Fruit fly (Drosophila melanogaster) whole organism, embryonic: ENCODE measurements around the gene CG34266.

Experiments
- Atf6 ChIP-seq: fragments of 200-800 bp; sonication (Bioruptor generic); IDR thresholded peaks from 2 replicates; pipeline ENCODE4 v1.3.6; 2022; ENCODE audit warnings: missing biosample characterization, missing genetic modification characterization
- Awh ChIP-seq: fragments of 200-800 bp; sonication (Bioruptor generic); IDR thresholded peaks from 2 replicates; pipeline ENCODE4, ENCODE4 v1.3.6; 2022; ENCODE audit warnings: missing biosample characterization, missing genetic modification characterization
- Bgb ChIP-seq: fragments of 200-800 bp; sonication (Bioruptor generic); IDR thresholded peaks from 2 replicates; pipeline ENCODE4 v1.3.6; 2022; ENCODE audit warnings: missing biosample characterization, missing genetic modification characterization; ENCODE audit not compliant: partially characterized antibody
- CG10366 ChIP-seq: fragments of 200-800 bp; sonication (Bioruptor generic); IDR thresholded peaks from 2 replicates; pipeline ENCODE4 v1.3.6; 2022; ENCODE audit warnings: missing biosample characterization, missing genetic modification characterization
- CG10979 ChIP-seq: fragments of 200-800 bp; sonication (Bioruptor generic); optimal IDR thresholded peaks from 2 replicates; lab custom pipeline; 2018; ENCODE audit warnings: missing biosample characterization, mild to moderate bottlenecking, missing genetic modification characterization, moderate library complexity
- CG11247 ChIP-seq: fragments of 200-800 bp; sonication (Bioruptor generic); IDR thresholded peaks from 2 replicates; pipeline ENCODE4 v1.3.6; 2022; ENCODE audit warnings: missing biosample characterization, missing genetic modification characterization
- CG11723 ChIP-seq: fragments of 200-800 bp; sonication (Bioruptor generic); optimal IDR thresholded peaks from 2 replicates; lab custom pipeline; 2017; ENCODE audit warnings: missing biosample characterization, mild to moderate bottlenecking, missing genetic modification characterization
- CG12391 ChIP-seq: fragments of 200-800 bp; sonication (Bioruptor generic); optimal IDR thresholded peaks from 3 replicates; lab custom pipeline; 2018; ENCODE audit warnings: missing biosample characterization, mild to moderate bottlenecking, missing genetic modification characterization, moderate library complexity
- CG15514 ChIP-seq: fragments of 200-800 bp; sonication (Bioruptor generic); optimal IDR thresholded peaks from 3 replicates; lab custom pipeline; 2017; ENCODE audit warnings: missing biosample characterization, missing genetic modification characterization, mild to moderate bottlenecking, moderate library complexity, missing genetic modification reagents
- CG16779 ChIP-seq: fragments of 200-800 bp; sonication (Bioruptor generic); IDR thresholded peaks from 2 replicates; pipeline ENCODE4 v1.3.6; 2022; ENCODE audit warnings: missing biosample characterization, missing genetic modification characterization
- CG30403 ChIP-seq: fragments of 200-800 bp; sonication (Bioruptor generic); optimal IDR thresholded peaks from 3 replicates; lab custom pipeline; 2016; ENCODE audit warnings: missing biosample characterization, missing genetic modification characterization
- CG3407 ChIP-seq: fragments of 200-800 bp; sonication (Bioruptor generic); optimal IDR thresholded peaks from 2 replicates; lab custom pipeline; 2018; ENCODE audit warnings: missing biosample characterization, mild to moderate bottlenecking, missing genetic modification characterization
- CG6683 ChIP-seq: fragments of 200-800 bp; sonication (Bioruptor generic); optimal IDR thresholded peaks from 2 replicates; lab custom pipeline; 2017; ENCODE audit warnings: missing biosample characterization, mild to moderate bottlenecking, missing genetic modification characterization, missing genetic modification reagents
- CG6765 ChIP-seq: fragments of 200-800 bp; sonication (Bioruptor generic); optimal IDR thresholded peaks from 3 replicates; lab custom pipeline; 2017; ENCODE audit warnings: missing biosample characterization, mild to moderate bottlenecking, missing genetic modification characterization
- CoRest ChIP-seq: fragments of 200-800 bp; sonication (Bioruptor generic); optimal IDR thresholded peaks from 3 replicates; lab custom pipeline; 2018; ENCODE audit warnings: missing biosample characterization, mild to moderate bottlenecking, missing genetic modification characterization, moderate library complexity
- CrebB ChIP-seq: fragments of 200-800 bp; sonication (Bioruptor generic); optimal IDR thresholded peaks from 3 replicates; lab custom pipeline; 2018; ENCODE audit warnings: missing biosample characterization, mild to moderate bottlenecking, missing genetic modification characterization
- Dbx ChIP-seq: fragments of 200-800 bp; sonication (Bioruptor generic); IDR thresholded peaks from 3 replicates; pipeline ENCODE4 v1.3.6; 2022; ENCODE audit warnings: missing biosample characterization, missing genetic modification characterization
- Doc3 ChIP-seq: fragments of 200-800 bp; sonication (Bioruptor generic); IDR thresholded peaks from 3 replicates; pipeline ENCODE4 v1.3.6; 2022; ENCODE audit warnings: missing biosample characterization, missing genetic modification characterization; ENCODE audit not compliant: partially characterized antibody
- GATAe ChIP-seq: fragments of 200-800 bp; sonication (Bioruptor generic); conservative IDR thresholded peaks from 2 replicates; pipeline ENCODE4 v1.3.6; 2022; ENCODE audit warnings: missing biosample characterization, missing genetic modification characterization
- Gsc ChIP-seq: fragments of 200-800 bp; sonication (Bioruptor generic); IDR thresholded peaks from 2 replicates; pipeline ENCODE4 v1.3.6; 2022; ENCODE audit warnings: missing biosample characterization, missing genetic modification characterization
- H2.0 ChIP-seq: fragments of 200-800 bp; sonication (Bioruptor generic); IDR thresholded peaks from 2 replicates; pipeline ENCODE4 v1.3.6; 2022; ENCODE audit warnings: missing biosample characterization, missing genetic modification characterization
- Jarid2 ChIP-seq: fragments of 200-800 bp; sonication (Bioruptor generic); optimal IDR thresholded peaks from 3 replicates; lab custom pipeline; 2017; ENCODE audit warnings: mild to moderate bottlenecking, missing biosample characterization, missing genetic modification reagents, missing genetic modification characterization
- Lhr ChIP-seq: fragments of 200-800 bp; sonication (Bioruptor generic); optimal IDR thresholded peaks from 3 replicates; lab custom pipeline; 2017; ENCODE audit warnings: mild to moderate bottlenecking, missing biosample characterization, missing genetic modification reagents, missing genetic modification characterization
- MBD-R2 ChIP-seq: fragments of 200-800 bp; sonication (Bioruptor generic); IDR thresholded peaks from 2 replicates; pipeline ENCODE4 v1.3.6; 2022; ENCODE audit warnings: missing biosample characterization, missing genetic modification characterization
- NFAT ChIP-seq: fragments of 200-800 bp; sonication (Bioruptor generic); IDR thresholded peaks from 2 replicates; pipeline ENCODE4 v1.3.6; 2022; ENCODE audit warnings: missing biosample characterization, missing genetic modification characterization
- Neu2 ChIP-seq: fragments of 200-800 bp; sonication (Bioruptor generic); optimal IDR thresholded peaks from 3 replicates; lab custom pipeline; 2016; ENCODE audit warnings: missing biosample characterization, missing genetic modification characterization, borderline replicate concordance
- NfI ChIP-seq: fragments of 200-800 bp; sonication (Bioruptor generic); optimal IDR thresholded peaks from 3 replicates; lab custom pipeline; 2018; ENCODE audit warnings: missing biosample characterization, mild to moderate bottlenecking, missing genetic modification characterization, moderate library complexity
- Oaz ChIP-seq: fragments of 200-800 bp; sonication (Bioruptor generic); IDR thresholded peaks from 2 replicates; pipeline ENCODE4 v1.3.6; 2022; ENCODE audit warnings: missing biosample characterization, missing genetic modification characterization
- Optix ChIP-seq: fragments of 200-800 bp; sonication (Bioruptor generic); IDR thresholded peaks from 3 replicates; pipeline ENCODE4 v1.3.6; 2022; ENCODE audit warnings: missing biosample characterization, missing genetic modification characterization
- Ptx1 ChIP-seq: fragments of 200-800 bp; sonication (Bioruptor generic); IDR thresholded peaks from 2 replicates; pipeline ENCODE4 v1.3.6; 2022; ENCODE audit warnings: missing biosample characterization, missing genetic modification characterization
- Stat92E ChIP-seq, 3 experiments: fragments of >200 bp in 2 of 3; fragments of 200-800 bp in 1 of 3; sonication (Bioruptor generic) in 1 of 3; optimal IDR thresholded peaks; 2 replicates each; lab custom pipeline; 2017 to 2019; ENCODE audit warnings: missing biosample characterization in 3 of 3, missing genetic modification characterization in 3 of 3, mild to moderate bottlenecking in 1 of 3, moderate library complexity in 1 of 3
- Vsx1 ChIP-seq: fragments of 200-800 bp; sonication (Bioruptor generic); optimal IDR thresholded peaks from 2 replicates; lab custom pipeline; 2017; ENCODE audit warnings: missing biosample characterization, mild to moderate bottlenecking, missing genetic modification characterization, missing genetic modification reagents
- ash1 ChIP-seq: fragments of 200-800 bp; sonication (Bioruptor generic); optimal IDR thresholded peaks from 2 replicates; lab custom pipeline; 2018; ENCODE audit warnings: missing biosample characterization, mild to moderate bottlenecking, missing genetic modification characterization
- bowl ChIP-seq: fragments of 200-800 bp; sonication (Bioruptor generic); IDR thresholded peaks from 2 replicates; pipeline ENCODE4 v1.3.6; 2022; ENCODE audit warnings: missing biosample characterization, missing genetic modification characterization
- caup ChIP-seq: fragments of 200-800 bp; sonication (Bioruptor generic); optimal IDR thresholded peaks from 3 replicates; lab custom pipeline; 2017; ENCODE audit warnings: missing biosample characterization, mild to moderate bottlenecking, missing genetic modification characterization, moderate library complexity; ENCODE audit not compliant: severe bottlenecking
- chif ChIP-seq, 2 experiments: fragments of 200-800 bp; sonication (Bioruptor generic); optimal IDR thresholded peaks; 3 replicates each; lab custom pipeline; 2016; ENCODE audit warnings: missing biosample characterization in 2 of 2, missing genetic modification characterization in 2 of 2
- chn ChIP-seq: fragments of 200-800 bp; sonication (Bioruptor generic); optimal IDR thresholded peaks from 2 replicates; lab custom pipeline; 2016; ENCODE audit warnings: missing biosample characterization, missing genetic modification characterization
- fd3F ChIP-seq: fragments of 200-800 bp; sonication (Bioruptor generic); optimal IDR thresholded peaks from 2 replicates; lab custom pipeline; 2018; ENCODE audit warnings: missing biosample characterization, mild to moderate bottlenecking, missing genetic modification characterization, moderate library complexity
- kah ChIP-seq: fragments of 200-800 bp; sonication (Bioruptor generic); optimal IDR thresholded peaks from 2 replicates; lab custom pipeline; 2018; ENCODE audit warnings: missing biosample characterization, mild to moderate bottlenecking, missing genetic modification characterization
- lbe ChIP-seq: fragments of 200-800 bp; sonication (Bioruptor generic); optimal IDR thresholded peaks from 2 replicates; lab custom pipeline; 2016; ENCODE audit warnings: missing biosample characterization, mild to moderate bottlenecking, missing genetic modification characterization
- nau ChIP-seq: fragments of 200-800 bp; sonication (Bioruptor generic); optimal IDR thresholded peaks from 3 replicates; lab custom pipeline; 2017; ENCODE audit warnings: missing biosample characterization, mild to moderate bottlenecking, missing genetic modification characterization, missing genetic modification reagents
- pb ChIP-seq: fragments of 200-800 bp; sonication (Bioruptor generic); optimal IDR thresholded peaks from 3 replicates; lab custom pipeline; 2016; ENCODE audit warnings: missing biosample characterization, missing genetic modification characterization
- phol ChIP-seq: fragments of 200-800 bp; sonication (Bioruptor generic); optimal IDR thresholded peaks from 3 replicates; lab custom pipeline; 2018; ENCODE audit warnings: missing biosample characterization, mild to moderate bottlenecking, missing genetic modification characterization, moderate library complexity
- rib ChIP-seq: fragments of 200-800 bp; sonication (Bioruptor generic); IDR thresholded peaks from 2 replicates; pipeline ENCODE4 v1.3.6; 2022; ENCODE audit warnings: missing biosample characterization, missing genetic modification characterization
- slbo ChIP-seq: fragments of 200-800 bp; sonication (Bioruptor generic); IDR thresholded peaks from 2 replicates; pipeline ENCODE4 v1.3.6; 2022; ENCODE audit warnings: missing biosample characterization, missing genetic modification characterization
- sna ChIP-seq: fragments of 200-800 bp; sonication (Bioruptor generic); IDR thresholded peaks from 2 replicates; pipeline ENCODE4 v1.3.6; 2022; ENCODE audit warnings: missing biosample characterization, missing genetic modification characterization; ENCODE audit not compliant: partially characterized antibody
- sug ChIP-seq: fragments of 200-800 bp; optimal IDR thresholded peaks from 2 replicates; lab custom pipeline; 2019; ENCODE audit warnings: missing biosample characterization, mild to moderate bottlenecking, missing genetic modification characterization, moderate library complexity
- trem ChIP-seq: fragments of 200-800 bp; optimal IDR thresholded peaks from 3 replicates; lab custom pipeline; 2019; ENCODE audit warnings: missing biosample characterization, mild to moderate bottlenecking, missing genetic modification characterization, moderate library complexity
- zf30C ChIP-seq: fragments of 200-800 bp; sonication (Bioruptor generic); optimal IDR thresholded peaks from 3 replicates; lab custom pipeline; 2018; ENCODE audit warnings: missing biosample characterization, mild to moderate bottlenecking, missing genetic modification characterization
- zfh1 ChIP-seq: fragments of 200-800 bp; sonication (Bioruptor generic); IDR thresholded peaks from 3 replicates; pipeline ENCODE4 v1.3.6; 2022; ENCODE audit warnings: missing biosample characterization, missing genetic modification characterization

The CG34266 gene

dm6 chr3L:4698032-4698431 lies 20.4 kb downstream of the CG34266 start (continued):
- peak; percentile 73 for TF ChIP-seq CG11247
- TF ChIP-seq rib (GFP tag; lab: Robert Waterston, UW) = 0 out of 2 replicates have a peak, but pooled peaks have one; percentile 20
- TF ChIP-seq caup = peak; percentile 83
- TF ChIP-seq zf30C (GFP tag; lab: Kevin White, UChicago) = peak; percentile 25
- peak; percentile 82 for TF ChIP-seq CG12391 (tag; lab: Kevin White, UChicago)
- TF ChIP-seq CG6765 = peak; percentile 70
- TF ChIP-seq CG16779 (GFP tag; lab: Robert Waterston, UW) = peak; percentile 69
- no peak for TF ChIP-seq ash1 (GFP tag; lab: Kevin White, UChicago)
- peak; percentile 77 for TF ChIP-seq nau (GFP tag; lab: Kevin White, UChicago)
- TF ChIP-seq CG11723 (GFP tag; lab: Kevin White, UChicago) = peak; percentile 77
- peak; percentile 87 for TF ChIP-seq CoRest (tag; lab: Kevin White, UChicago)
- peak; percentile 59 for TF ChIP-seq pb (GFP tag; lab: Kevin White, UChicago)
- peak; percentile 19 for TF ChIP-seq lbe
- TF ChIP-seq Lhr (GFP tag; lab: Kevin White, UChicago) = peak; percentile 33
- TF ChIP-seq Stat92E (GFP tag; optimal IDR thresholded peaks at IDR 0.05; lab: Kevin White, UChicago) = no peak
- peak; percentile 59 for TF ChIP-seq Vsx1 (GFP tag; lab: Kevin White, UChicago)
- peak; percentile 85 for TF ChIP-seq phol (tag; lab: Kevin White, UChicago)
- TF ChIP-seq CG3407 (GFP tag; lab: Kevin White, UChicago) = peak; percentile 64
- peak; percentile 87 for TF ChIP-seq Oaz (GFP tag; lab: Robert Waterston, UW)
- peak; percentile 84 for TF ChIP-seq Ptx1 (GFP tag; lab: Robert Waterston, UW)
- TF ChIP-seq trem (tag; lab: Kevin White, UChicago) = peak; percentile 52
- peak; percentile 88 for TF ChIP-seq NFAT (GFP tag; lab: Robert Waterston, UW)
- TF ChIP-seq Jarid2 = peak; percentile 29
- TF ChIP-seq Gsc (GFP tag; lab: Robert Waterston, UW) = peak; percentile 62
- peak; percentile 87 for TF ChIP-seq NfI (GFP tag; lab: Kevin White, UChicago)
- peak; percentile 84 for TF ChIP-seq Optix (GFP tag; lab: Robert Waterston, UW)
- TF ChIP-seq CG6683 = peak; percentile 40
- TF ChIP-seq Doc3 (GFP tag; lab: Robert Waterston, UW) = no peak
- TF ChIP-seq sug (tag; lab: Kevin White, UChicago) = peak; percentile 72
- peak; percentile 82 for TF ChIP-seq zfh1 (GFP tag; lab: Robert Waterston, UW)
- peak; percentile 78 for TF ChIP-seq CG10979 (tag; lab: Kevin White, UChicago)
- peak; percentile 88 for TF ChIP-seq slbo
- TF ChIP-seq Neu2 (GFP tag; lab: Kevin White, UChicago) = no peak
- peak; percentile 67 for TF ChIP-seq kah (GFP tag; lab: Kevin White, UChicago)
- TF ChIP-seq chn (GFP tag; lab: Kevin White, UChicago) = peak; percentile 82
- peak; percentile 90 for TF ChIP-seq H2.0 (GFP tag; lab: Robert Waterston, UW)
- TF ChIP-seq Bgb (GFP tag; lab: Robert Waterston, UW) = no peak
- TF ChIP-seq CG30403 (GFP tag; lab: Kevin White, UChicago) = peak; percentile 77
- peak; percentile 82 for TF ChIP-seq CG10366 (GFP tag; lab: Robert Waterston, UW)
- peak; percentile 87 for TF ChIP-seq Atf6 (GFP tag; lab: Robert Waterston, UW)
- TF ChIP-seq GATAe (GFP tag; lab: Robert Waterston, UW) = no peak
- no peak for TF ChIP-seq sna (GFP tag; lab: Robert Waterston, UW)
- peak; percentile 81 for TF ChIP-seq Awh
- peak; percentile 71 for TF ChIP-seq fd3F (GFP tag; lab: Kevin White, UChicago)
- TF ChIP-seq chif (GFP tag; optimal IDR thresholded peaks at IDR 0.05; lab: Kevin White, UChicago) = peak; percentile 84 to 87
- TF ChIP-seq CrebB (tag; lab: Kevin White, UChicago) = peak; percentile 79
- peak; percentile 88 for TF ChIP-seq Dbx
- peak; percentile 71 for TF ChIP-seq MBD-R2 (GFP tag; lab: Robert Waterston, UW)
- TF ChIP-seq bowl (GFP tag; lab: Robert Waterston, UW) = peak; percentile 80
- peak; percentile 73 for TF ChIP-seq CG15514 (GFP tag; lab: Kevin White, UChicago)
